Fruit fly (Drosophila melanogaster) whole organism, adult: ENCODE measurements around the gene HisRS.

Source experiments
- CG12768 ChIP-seq: fragments of 200-800 bp; sonication (Bioruptor generic); optimal IDR thresholded peaks from 2 replicates; lab custom pipeline; 2017; ENCODE audit warnings: missing biosample characterization, missing genetic modification characterization, mild to moderate bottlenecking, moderate library complexity, missing genetic modification reagents
- CG7101 ChIP-seq: fragments of 200-800 bp; sonication (Bioruptor generic); optimal IDR thresholded peaks from 2 replicates; lab custom pipeline; 2018; ENCODE audit warnings: missing biosample characterization, mild to moderate bottlenecking, missing genetic modification characterization, moderate library complexity
- Clk ChIP-seq: fragments of 200-800 bp; sonication (Bioruptor generic); optimal IDR thresholded peaks from 2 replicates; lab custom pipeline; 2017; ENCODE audit warnings: missing biosample characterization, missing genetic modification characterization
- Crg-1 ChIP-seq: fragments of 200-800 bp; sonication (Bioruptor generic); optimal IDR thresholded peaks from 2 replicates; lab custom pipeline; 2016; ENCODE audit warnings: missing biosample characterization, missing genetic modification characterization
- kay ChIP-seq: fragments of 200-800 bp; sonication (Bioruptor generic); peaks from one replicate; lab custom pipeline; 2016; ENCODE audit warnings: missing biosample characterization, missing genetic modification characterization, borderline replicate concordance
- tj ChIP-seq: fragments of 200-800 bp; sonication (Bioruptor generic); optimal IDR thresholded peaks from 3 replicates; lab custom pipeline; 2017; ENCODE audit warnings: missing biosample characterization, mild to moderate bottlenecking, missing genetic modification characterization, moderate library complexity

- TF ChIP-seq CG7101 (no peak), kay (GFP tag; lab: Kevin White, UChicago) (no peak), tj (GFP tag; lab: Kevin White, UChicago) (no peak), Clk (GFP tag; lab: Kevin White, UChicago) (no peak), CG12768 (GFP tag; lab: Kevin White, UChicago) (no peak), Crg-1 (GFP tag; lab: Kevin White, UChicago) (no peak)
Measured at dm6 chrX:18517415-18517814, 2.2 kb downstream of the HisRS start.
